Fruit fly (Drosophila melanogaster) whole organism, embryonic: Measurements from ENCODE around the gene Wdr59.

Experiments
- Ada2b ChIP-seq: fragments of 200-800 bp; sonication (Bioruptor generic); IDR thresholded peaks from 2 replicates; pipeline ENCODE4 v1.3.6; 2022; ENCODE audit warnings: missing biosample characterization, missing genetic modification characterization
- CG10959 ChIP-seq: fragments of 200-800 bp; sonication (Bioruptor generic); IDR thresholded peaks from 2 replicates; pipeline ENCODE4 v1.3.6; 2022; ENCODE audit warnings: missing biosample characterization, missing genetic modification characterization
- CG11398 ChIP-seq: fragments of 200-800 bp; sonication (Bioruptor generic); optimal IDR thresholded peaks from 2 replicates; lab custom pipeline; 2016; ENCODE audit warnings: missing biosample characterization, missing genetic modification characterization
- CG11696 ChIP-seq: fragments of 200-800 bp; sonication (Bioruptor generic); IDR thresholded peaks from 2 replicates; pipeline ENCODE4 v1.3.6; 2022; ENCODE audit warnings: missing biosample characterization, missing genetic modification characterization
- CG12155 ChIP-seq: fragments of 200-800 bp; sonication (Bioruptor generic); optimal IDR thresholded peaks from 3 replicates; lab custom pipeline; 2016; ENCODE audit warnings: missing biosample characterization, missing genetic modification characterization
- CG12236 ChIP-seq: fragments of 200-800 bp; sonication (Bioruptor generic); optimal IDR thresholded peaks from 2 replicates; lab custom pipeline; 2016; ENCODE audit warnings: missing biosample characterization, missing genetic modification characterization
- CG15011 ChIP-seq: fragments of 200-800 bp; sonication (Bioruptor generic); optimal IDR thresholded peaks from 3 replicates; lab custom pipeline; 2018; ENCODE audit warnings: missing biosample characterization, mild to moderate bottlenecking, missing genetic modification characterization
- CG15479 ChIP-seq: fragments of 200-800 bp; sonication (Bioruptor generic); optimal IDR thresholded peaks from 3 replicates; lab custom pipeline; 2019; ENCODE audit warnings: missing biosample characterization, mild to moderate bottlenecking, missing genetic modification characterization, moderate library complexity
- CG15601 ChIP-seq: fragments of 200-800 bp; sonication (Bioruptor generic); optimal IDR thresholded peaks from 3 replicates; lab custom pipeline; 2019; ENCODE audit warnings: missing biosample characterization, mild to moderate bottlenecking, missing genetic modification characterization, moderate library complexity
- CG17361 ChIP-seq: fragments of 200-800 bp; sonication (Bioruptor generic); IDR thresholded peaks from 3 replicates; pipeline ENCODE4 v1.3.6; 2022; ENCODE audit warnings: missing biosample characterization, missing genetic modification characterization
- CG18599 ChIP-seq: fragments of 200-800 bp; sonication (Bioruptor generic); optimal IDR thresholded peaks from 3 replicates; lab custom pipeline; 2017; ENCODE audit warnings: missing biosample characterization, missing genetic modification characterization, mild to moderate bottlenecking, moderate library complexity, missing genetic modification reagents
- CG2202 ChIP-seq: fragments of 200-800 bp; sonication (Bioruptor generic); optimal IDR thresholded peaks from 2 replicates; lab custom pipeline; 2018; ENCODE audit warnings: missing biosample characterization, mild to moderate bottlenecking, missing genetic modification characterization
- CG2712 ChIP-seq: fragments of 200-800 bp; optimal IDR thresholded peaks from 3 replicates; lab custom pipeline; 2019; ENCODE audit warnings: missing biosample characterization, mild to moderate bottlenecking, missing genetic modification characterization, moderate library complexity
- CG34422 ChIP-seq: fragments of 200-800 bp; sonication (Bioruptor generic); IDR thresholded peaks from 3 replicates; pipeline ENCODE4 v1.3.6; 2022; ENCODE audit warnings: missing biosample characterization, missing genetic modification characterization
- CG42726 ChIP-seq: fragments of 200-800 bp; sonication (Bioruptor generic); IDR thresholded peaks from 2 replicates; pipeline ENCODE4 v1.3.6; 2022; ENCODE audit warnings: missing biosample characterization, missing genetic modification characterization; ENCODE audit not compliant: partially characterized antibody
- CG4730 ChIP-seq: fragments of 200-800 bp; sonication (Bioruptor generic); IDR thresholded peaks from 2 replicates; pipeline ENCODE4 v1.3.6; 2022; ENCODE audit warnings: missing biosample characterization, missing genetic modification characterization
- CG6791 ChIP-seq: fragments of 200-800 bp; sonication (Bioruptor generic); IDR thresholded peaks from 3 replicates; pipeline ENCODE4 v1.3.6; 2022; ENCODE audit warnings: missing biosample characterization, missing genetic modification characterization; ENCODE audit not compliant: partially characterized antibody
- CG7271 ChIP-seq: fragments of 200-800 bp; sonication (Bioruptor generic); optimal IDR thresholded peaks from 2 replicates; lab custom pipeline; 2018; ENCODE audit warnings: missing biosample characterization, mild to moderate bottlenecking, missing genetic modification characterization, moderate library complexity
- CG8388 ChIP-seq: fragments of 200-800 bp; sonication (Bioruptor generic); optimal IDR thresholded peaks from 2 replicates; lab custom pipeline; 2019; ENCODE audit warnings: missing biosample characterization, mild to moderate bottlenecking, missing genetic modification characterization, moderate library complexity
- CG9437 ChIP-seq: fragments of 200-800 bp; sonication (Bioruptor generic); optimal IDR thresholded peaks from 2 replicates; lab custom pipeline; 2018; ENCODE audit warnings: missing biosample characterization, mild to moderate bottlenecking, missing genetic modification characterization
- CkIIα-i1 ChIP-seq: fragments of 200-800 bp; sonication (Bioruptor generic); IDR thresholded peaks from 2 replicates; pipeline ENCODE4 v1.3.6; 2022; ENCODE audit warnings: missing biosample characterization, missing genetic modification characterization
- Hr3 ChIP-seq: fragments of 200-800 bp; sonication (Bioruptor generic); optimal IDR thresholded peaks from 3 replicates; lab custom pipeline; 2016; ENCODE audit warnings: missing biosample characterization, missing genetic modification characterization
- MESR4 ChIP-seq: fragments of 200-800 bp; sonication (Bioruptor generic); optimal IDR thresholded peaks from 2 replicates; lab custom pipeline; 2018; ENCODE audit warnings: missing biosample characterization, mild to moderate bottlenecking, missing genetic modification characterization, moderate library complexity
- Mad ChIP-seq: fragments of 200-800 bp; sonication (Bioruptor generic); optimal IDR thresholded peaks from 2 replicates; lab custom pipeline; 2016; ENCODE audit warnings: missing biosample characterization, missing genetic modification characterization
- Med ChIP-seq: fragments of 200-800 bp; sonication (Bioruptor generic); peaks from one replicate; lab custom pipeline; 2016; ENCODE audit warnings: missing biosample characterization, missing genetic modification characterization, mild to moderate bottlenecking, inconsistent platforms, moderate library complexity
- NFAT ChIP-seq: fragments of 200-800 bp; sonication (Bioruptor generic); IDR thresholded peaks from 2 replicates; pipeline ENCODE4 v1.3.6; 2022; ENCODE audit warnings: missing biosample characterization, missing genetic modification characterization
- Nf-YC ChIP-seq: fragments of 200-800 bp; optimal IDR thresholded peaks from 3 replicates; lab custom pipeline; 2019; ENCODE audit warnings: missing biosample characterization, mild to moderate bottlenecking, missing genetic modification characterization, moderate library complexity
- Opbp ChIP-seq: fragments of 200-800 bp; sonication (Bioruptor generic); IDR thresholded peaks from 3 replicates; pipeline ENCODE4 v1.3.6; 2022; ENCODE audit warnings: missing biosample characterization, missing genetic modification characterization; ENCODE audit not compliant: partially characterized antibody
- Poxn ChIP-seq: fragments of 200-800 bp; sonication (Bioruptor generic); IDR thresholded peaks from 2 replicates; pipeline ENCODE4 v1.3.6; 2022; ENCODE audit warnings: missing biosample characterization, missing genetic modification characterization
- Sin3A ChIP-seq: fragments of >200 bp; optimal IDR thresholded peaks from 2 replicates; lab custom pipeline; 2018
- Sox100B ChIP-seq: fragments of 200-800 bp; sonication (Bioruptor generic); optimal IDR thresholded peaks from 3 replicates; lab custom pipeline; 2018; ENCODE audit warnings: missing biosample characterization, mild to moderate bottlenecking, missing genetic modification characterization
- Xrp1 ChIP-seq: fragments of 200-800 bp; sonication (Bioruptor generic); IDR thresholded peaks from 2 replicates; pipeline ENCODE4 v1.3.6; 2022; ENCODE audit warnings: missing biosample characterization, missing genetic modification characterization
- al ChIP-seq: fragments of 200-800 bp; sonication (Bioruptor generic); IDR thresholded peaks from 2 replicates; pipeline ENCODE4 v1.3.6; 2022; ENCODE audit warnings: missing biosample characterization, missing genetic modification characterization
- bbx ChIP-seq: fragments of 200-800 bp; sonication (Bioruptor generic); IDR thresholded peaks from 2 replicates; pipeline ENCODE4 v1.3.6; 2022; ENCODE audit warnings: missing biosample characterization, missing genetic modification characterization; ENCODE audit not compliant: partially characterized antibody
- bigmax ChIP-seq: fragments of 200-800 bp; sonication (Bioruptor generic); optimal IDR thresholded peaks from 2 replicates; lab custom pipeline; 2018; ENCODE audit warnings: missing biosample characterization, mild to moderate bottlenecking, missing genetic modification characterization
- crol ChIP-seq: fragments of 200-800 bp; sonication (Bioruptor generic); IDR thresholded peaks from 2 replicates; pipeline ENCODE4 v1.3.6; 2022; ENCODE audit warnings: missing biosample characterization, missing genetic modification characterization
- disco-r ChIP-seq: fragments of 200-800 bp; sonication (Bioruptor generic); optimal IDR thresholded peaks from 2 replicates; lab custom pipeline; 2016; ENCODE audit warnings: missing biosample characterization, missing genetic modification characterization
- dpn ChIP-seq, 2 experiments: fragments of 200-800 bp; sonication (Bioruptor generic); optimal IDR thresholded peaks; 3 replicates each; lab custom pipeline; 2016; ENCODE audit warnings: missing biosample characterization in 2 of 2, missing genetic modification characterization in 2 of 2
- eyg ChIP-seq: fragments of 200-800 bp; sonication (Bioruptor generic); optimal IDR thresholded peaks from 3 replicates; lab custom pipeline; 2016; ENCODE audit warnings: missing biosample characterization, missing genetic modification characterization
- gcm2 ChIP-seq: fragments of 200-800 bp; sonication (Bioruptor generic); optimal IDR thresholded peaks from 2 replicates; lab custom pipeline; 2016; ENCODE audit warnings: missing biosample characterization, missing genetic modification characterization
- gem ChIP-seq: fragments of 200-800 bp; sonication (Bioruptor generic); optimal IDR thresholded peaks from 2 replicates; lab custom pipeline; 2019; ENCODE audit warnings: missing biosample characterization, mild to moderate bottlenecking, missing genetic modification characterization, moderate library complexity
- insv ChIP-seq, 2 experiments: fragments of 200-800 bp; sonication (Bioruptor generic); optimal IDR thresholded peaks; 3 replicates each; lab custom pipeline; 2016 to 2018; ENCODE audit warnings: missing biosample characterization in 2 of 2, missing genetic modification characterization in 2 of 2
- inv ChIP-seq: fragments of 200-800 bp; sonication (Bioruptor generic); IDR thresholded peaks from 2 replicates; pipeline ENCODE4 v1.3.6; 2022; ENCODE audit warnings: missing biosample characterization, missing genetic modification characterization; ENCODE audit not compliant: partially characterized antibody
- kah ChIP-seq: fragments of 200-800 bp; sonication (Bioruptor generic); optimal IDR thresholded peaks from 2 replicates; lab custom pipeline; 2018; ENCODE audit warnings: missing biosample characterization, mild to moderate bottlenecking, missing genetic modification characterization
- klu ChIP-seq: fragments of 200-800 bp; sonication (Bioruptor generic); IDR thresholded peaks from 2 replicates; pipeline ENCODE4 v1.3.6; 2022; ENCODE audit warnings: missing biosample characterization, missing genetic modification characterization
- lola ChIP-seq, 3 experiments: fragments of >200 bp in 2 of 3; fragments of 200-800 bp in 1 of 3; sonication (Bioruptor generic) in 1 of 3; optimal IDR thresholded peaks; 2 replicates each; lab custom pipeline; 2017 to 2019; ENCODE audit warnings: missing biosample characterization in 3 of 3, missing genetic modification characterization in 3 of 3, mild to moderate bottlenecking in 1 of 3, moderate library complexity in 1 of 3
- nerfin-1 ChIP-seq: fragments of 200-800 bp; sonication (Bioruptor generic); optimal IDR thresholded peaks from 3 replicates; lab custom pipeline; 2019; ENCODE audit warnings: missing biosample characterization, mild to moderate bottlenecking, missing genetic modification characterization, moderate library complexity
- sima ChIP-seq: fragments of 200-800 bp; sonication (Bioruptor generic); optimal IDR thresholded peaks from 2 replicates; lab custom pipeline; 2016; ENCODE audit warnings: missing biosample characterization, missing genetic modification characterization
- ssp ChIP-seq: fragments of 200-800 bp; sonication (Bioruptor generic); IDR thresholded peaks from 2 replicates; pipeline ENCODE4 v1.3.6; 2022; ENCODE audit warnings: missing biosample characterization, missing genetic modification characterization
- unc-4 ChIP-seq: fragments of 200-800 bp; sonication (Bioruptor generic); IDR thresholded peaks from 2 replicates; pipeline ENCODE4 v1.3.6; 2022; ENCODE audit warnings: missing biosample characterization, missing genetic modification characterization; ENCODE audit not compliant: partially characterized antibody
- wor ChIP-seq: fragments of 200-800 bp; sonication (Bioruptor generic); IDR thresholded peaks from 2 replicates; pipeline ENCODE4 v1.3.6; 2022; ENCODE audit warnings: missing biosample characterization, missing genetic modification characterization

Gene Wdr59

DNA sequence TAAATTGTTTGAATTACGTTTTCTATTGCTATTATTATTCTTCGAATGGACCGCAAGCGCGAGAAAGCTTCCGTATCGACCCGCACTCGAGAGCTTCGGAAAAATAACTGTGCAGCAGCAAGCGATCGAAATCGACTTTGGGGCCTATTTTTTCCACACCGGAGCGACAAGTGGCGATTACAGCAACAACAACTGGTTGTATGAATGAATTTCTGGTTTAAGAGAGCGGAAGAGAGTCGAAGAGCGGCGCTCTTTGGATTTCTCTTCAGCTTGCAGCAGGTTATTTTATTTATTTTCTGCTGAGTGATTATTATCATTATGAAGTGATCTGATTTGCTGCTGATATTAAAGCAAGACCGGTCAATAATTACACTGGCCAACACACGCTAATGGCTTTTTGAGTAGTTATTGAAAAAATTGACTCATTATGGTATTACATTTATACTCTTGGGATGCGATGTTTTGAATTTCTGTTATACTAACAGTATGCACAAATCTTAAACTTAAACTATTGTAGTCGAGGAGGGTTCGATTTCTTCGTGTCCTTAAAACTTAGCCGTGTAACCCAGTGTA lies 24.3 kb upstream of the Wdr59 start, which contains the start of gene Samuel (continued):
- TF ChIP-seq Sin3A (lab: Kevin White, UChicago) (no peak), CG2712 (no peak), CG2202 (tag; lab: Kevin White, UChicago) (peak; percentile 7), kah (GFP tag; lab: Kevin White, UChicago) (peak; percentile 85), CG12236 (GFP tag; lab: Kevin White, UChicago) (no peak), bbx (GFP tag; lab: Robert Waterston, UW) (peak; percentile 32; the same call in 1 of the 2 replicates), inv (GFP tag; lab: Robert Waterston, UW) (no peak), Mad (GFP tag; lab: Kevin White, UChicago) (no peak), CG9437 (GFP tag; lab: Kevin White, UChicago) (no peak), CG15601 (tag; lab: Kevin White, UChicago) (no peak), insv (GFP tag; optimal IDR thresholded peaks at IDR 0.05; lab: Kevin White, UChicago) (no peak), Poxn (GFP tag; lab: Robert Waterston, UW) (no peak), CG6791 (GFP tag; lab: Robert Waterston, UW) (no peak), al (GFP tag; lab: Robert Waterston, UW) (no peak), Opbp (no peak), CG7271 (tag; lab: Kevin White, UChicago) (no peak), Sox100B (GFP tag; lab: Kevin White, UChicago) (no peak), gem (tag; lab: Kevin White, UChicago) (peak; percentile 25), CG15011 (GFP tag; lab: Kevin White, UChicago) (no peak), CG4730 (GFP tag; lab: Robert Waterston, UW) (no peak), crol (GFP tag; lab: Robert Waterston, UW) (no peak), klu (GFP tag; lab: Robert Waterston, UW) (no peak), ssp (GFP tag; lab: Robert Waterston, UW) (no peak), CG18599 (GFP tag; lab: Kevin White, UChicago) (no peak), Ada2b (GFP tag; lab: Robert Waterston, UW) (no peak), eyg (no peak), lola (GFP tag; optimal IDR thresholded peaks at IDR 0.05; lab: Kevin White, UChicago) (no peak), CG11696 (GFP tag; lab: Robert Waterston, UW) (no peak), MESR4 (GFP tag; lab: Kevin White, UChicago) (no peak), Xrp1 (0 out of 2 replicates have a peak, but pooled peaks have one; percentile 24), NFAT (GFP tag; lab: Robert Waterston, UW) (no peak), disco-r (GFP tag; lab: Kevin White, UChicago) (no peak), CG8388 (GFP tag; lab: Kevin White, UChicago) (no peak), dpn (GFP tag; optimal IDR thresholded peaks at IDR 0.05; lab: Kevin White, UChicago) (no peak), CG42726 (no peak), CkIIα-i1 (GFP tag; lab: Robert Waterston, UW) (no peak), unc-4 (GFP tag; lab: Robert Waterston, UW) (no peak), CG12155 (GFP tag; lab: Kevin White, UChicago) (no peak), CG11398 (GFP tag; lab: Kevin White, UChicago) (no peak), Hr3 (GFP tag; lab: Kevin White, UChicago) (no peak), nerfin-1 (tag; lab: Kevin White, UChicago) (no peak), sima (GFP tag; lab: Kevin White, UChicago) (no peak), CG34422 (GFP tag; lab: Robert Waterston, UW) (no peak), CG15479 (no peak), Med (GFP tag; lab: Kevin White, UChicago) (peak; percentile 72), Nf-YC (tag; lab: Kevin White, UChicago) (no peak), CG17361 (GFP tag; lab: Robert Waterston, UW) (no peak), gcm2 (no peak), wor (GFP tag; lab: Robert Waterston, UW) (no peak), CG10959 (GFP tag; lab: Robert Waterston, UW) (no peak), bigmax (GFP tag; lab: Kevin White, UChicago) (peak; percentile 23)
